Worm (Caenorhabditis elegans): ENCODE data around the gene rfc-3.

Gene rfc-3

ce11 chrIV:13063714-13064113 is 31.8 kb upstream of the rfc-3 start, which contains the start of gene scl-5:
scl-5 (plus strand) TSS chrIV:13064014.
- TF ChIP-seq fkh-8 (tag; optimal IDR thresholded peaks at IDR 0.05) (no peak), aly-2 (tag; optimal IDR thresholded peaks at IDR 0.05) (no peak), mep-1 (tag; optimal IDR thresholded peaks at IDR 0.05) (no peak), ces-1 (GFP tag; optimal IDR thresholded peaks at IDR 0.05) (no peak), swsn-7 (tag; optimal IDR thresholded peaks at IDR 0.05) (no peak), unc-98 (GFP tag; IDR thresholded peaks at IDR 0.05) (no peak), Y116A8C.19 (tag; optimal IDR thresholded peaks at IDR 0.05; ENCODE audit: borderline replicate concordance) (no peak), jun-1 (tag; optimal IDR thresholded peaks at IDR 0.05) (no peak), fos-1 (tag; optimal IDR thresholded peaks at IDR 0.05) (no peak), sptf-1 (tag; optimal IDR thresholded peaks at IDR 0.05) (no peak), mdl-1 (tag; optimal IDR thresholded peaks at IDR 0.05) (no peak), hpl-2 (GFP tag; optimal IDR thresholded peaks at IDR 0.05) (no peak), sup-37 (GFP tag; optimal IDR thresholded peaks at IDR 0.05) (no peak)

ce11 chrIV:13066044-13066443 is 29.5 kb upstream of the rfc-3 start:
- TF ChIP-seq egl-13 (tag; optimal IDR thresholded peaks at IDR 0.05), result no peak
- no peak for TF ChIP-seq jun-1 (tag; optimal IDR thresholded peaks at IDR 0.05)
- TF ChIP-seq efl-1 (optimal IDR thresholded peaks at IDR 0.05), result no peak
- TF ChIP-seq efl-1 (GFP tag; optimal IDR thresholded peaks at IDR 0.05 in 1 of 2), result no peak
- no peak for TF ChIP-seq blmp-1 (tag; optimal IDR thresholded peaks at IDR 0.05)
- TF ChIP-seq ztf-4 (tag; optimal IDR thresholded peaks at IDR 0.05), result no peak
- no peak for TF ChIP-seq grh-1 (GFP tag; IDR thresholded peaks at IDR 0.05)
- no peak for TF ChIP-seq aly-2 (tag; optimal IDR thresholded peaks at IDR 0.05)
- TF ChIP-seq fkh-8 (tag; optimal IDR thresholded peaks at IDR 0.05), result no peak
- TF ChIP-seq pax-3 (tag; optimal IDR thresholded peaks at IDR 0.05), result no peak
- no peak for TF ChIP-seq tlp-1 (tag; optimal IDR thresholded peaks at IDR 0.05)
- no peak for TF ChIP-seq alr-1 (tag; optimal IDR thresholded peaks at IDR 0.05; ENCODE audit: borderline replicate concordance)
- no peak for TF ChIP-seq Y116A8C.19 (tag; optimal IDR thresholded peaks at IDR 0.05; ENCODE audit: borderline replicate concordance)

- TF ChIP-seq zip-4 (GFP tag; optimal IDR thresholded peaks at IDR 0.05) (no peak), jun-1 (tag; optimal IDR thresholded peaks at IDR 0.05) (no peak), nhr-84 (tag; optimal IDR thresholded peaks at IDR 0.05) (no peak), dpl-1 (GFP tag; optimal IDR thresholded peaks at IDR 0.05) (no peak), unc-62 (GFP tag; optimal IDR thresholded peaks at IDR 0.05) (no peak), fkh-10 (GFP tag; optimal IDR thresholded peaks at IDR 0.05) (no peak), fkh-8 (tag; optimal IDR thresholded peaks at IDR 0.05) (no peak), unc-86 (tag; optimal IDR thresholded peaks at IDR 0.05) (no peak)
Observed at ce11 chrIV:13067200-13067599, 28.4 kb upstream of the rfc-3 start, which contains the start of gene col-131. col-131 (minus strand) TSS chrIV:13067300.

ce11 chrIV:13068451-13068850 is 27.1 kb upstream of the rfc-3 start, which contains the start of gene scl-6:
scl-6 (plus strand) TSS chrIV:13068751.
- TF ChIP-seq dpl-1 (GFP tag; optimal IDR thresholded peaks at IDR 0.05) (no peak), nhr-237 (tag; optimal IDR thresholded peaks at IDR 0.05) (no peak), fkh-10 (GFP tag; optimal IDR thresholded peaks at IDR 0.05) (no peak), hlh-17 (GFP tag; optimal IDR thresholded peaks at IDR 0.05; ENCODE audit: borderline replicate concordance) (no peak), hlh-4 (tag; optimal IDR thresholded peaks at IDR 0.05) (no peak), pax-3 (tag; optimal IDR thresholded peaks at IDR 0.05) (no peak), nhr-20 (tag; optimal IDR thresholded peaks at IDR 0.05) (no peak), Y116A8C.19 (tag; optimal IDR thresholded peaks at IDR 0.05; ENCODE audit: borderline replicate concordance) (no peak), ztf-11 (tag; optimal IDR thresholded peaks at IDR 0.05) (no peak), fos-1 (tag; optimal IDR thresholded peaks at IDR 0.05) (no peak), nhr-71 (tag; optimal IDR thresholded peaks at IDR 0.05) (no peak), tbx-2 (tag; optimal IDR thresholded peaks at IDR 0.05) (no peak)

ce11 chrIV:13070142-13070541 is 25.4 kb upstream of the rfc-3 start, which contains the start of gene scl-7:
scl-7 (plus strand) TSS chrIV:13070442.
- TF ChIP-seq nhr-20 (tag; optimal IDR thresholded peaks at IDR 0.05) (no peak), aly-2 (tag; optimal IDR thresholded peaks at IDR 0.05) (no peak), irx-1 (tag; optimal IDR thresholded peaks at IDR 0.05) (no peak), unc-62 (GFP tag; optimal IDR thresholded peaks at IDR 0.05) (no peak), efl-3 (GFP tag; optimal IDR thresholded peaks at IDR 0.05) (no peak), elt-3 (tag; optimal IDR thresholded peaks at IDR 0.05) (no peak), nhr-85 (tag) (no peak), nhr-77 (tag; optimal IDR thresholded peaks at IDR 0.05) (no peak), tbx-2 (tag; optimal IDR thresholded peaks at IDR 0.05) (no peak), nhr-19 (GFP tag; conservative IDR thresholded peaks at IDR 0.05) (no peak)

All from whole organism, L1 larva.